Worm (Caenorhabditis elegans) whole organism, L2 larva: Measurements from ENCODE around the gene nhr-93.

Source experiments
- F13H6.1 ChIP-seq: sonication (generic microtip); optimal IDR thresholded peaks from 2 replicates; lab custom pipeline; 2016; ENCODE audit warnings: missing genetic modification characterization, missing compliant biosample characterization
- ZK546.5 ChIP-seq: sonication (generic microtip); optimal IDR thresholded peaks from 2 replicates; lab custom pipeline; 2017; ENCODE audit warnings: missing biosample characterization, missing genetic modification characterization
- ceh-82 ChIP-seq: fragments of 150-350 bp; optimal IDR thresholded peaks from 2 replicates; lab custom pipeline; 2014; ENCODE audit warnings: missing biosample characterization, missing genetic modification characterization
- lsy-2 ChIP-seq, 2 experiments: fragments of 150-350 bp in 1 of 2; sonication (generic microtip) in 1 of 2; optimal IDR thresholded peaks; 2 replicates each; lab custom pipeline; 2014 to 2017; ENCODE audit warnings: missing biosample characterization in 2 of 2, missing genetic modification characterization in 2 of 2
- nhr-237 ChIP-seq: fragments of 150-350 bp; optimal IDR thresholded peaks from 2 replicates; lab custom pipeline; 2014; ENCODE audit warnings: missing biosample characterization, missing genetic modification characterization
- nhr-77 ChIP-seq: fragments of 150-350 bp; optimal IDR thresholded peaks from 2 replicates; lab custom pipeline; 2014; ENCODE audit warnings: missing biosample characterization, missing genetic modification characterization
- sem-4 ChIP-seq: fragments of 150-350 bp; optimal IDR thresholded peaks from 2 replicates; lab custom pipeline; 2014; ENCODE audit warnings: missing biosample characterization, missing genetic modification reagents, missing genetic modification characterization

DNA sequence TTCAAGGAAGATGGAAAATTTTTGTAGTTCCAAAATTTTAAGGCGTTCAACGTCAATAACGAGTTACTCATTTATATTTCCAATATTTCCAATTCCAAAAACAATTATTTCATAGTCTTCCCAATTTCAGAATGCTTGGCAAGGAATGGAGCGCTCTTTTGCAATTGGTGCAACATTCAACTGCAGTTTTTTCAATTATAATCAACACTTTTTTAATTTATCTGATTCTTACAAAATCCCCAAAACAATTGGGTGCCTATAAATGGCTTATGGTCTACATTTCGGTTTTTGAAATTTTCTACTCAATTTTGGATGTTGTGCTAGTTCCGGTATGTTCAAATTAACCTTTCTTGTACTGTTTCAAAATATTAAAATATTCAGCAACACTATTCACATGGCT, 30.5 kb downstream of the nhr-93 start, which contains the start of gene str-225:
- no peak for TF ChIP-seq sem-4 (tag; lab: Kevin White, UChicago)
- TF ChIP-seq F13H6.1: no peak
- TF ChIP-seq ceh-82 (tag; lab: Kevin White, UChicago): no peak
- TF ChIP-seq nhr-237 (tag; lab: Kevin White, UChicago): no peak
- no peak for TF ChIP-seq ZK546.5 (tag; lab: Kevin White, UChicago)
- no peak for TF ChIP-seq nhr-77 (tag; lab: Kevin White, UChicago)
- no peak for TF ChIP-seq lsy-2 (tag; optimal IDR thresholded peaks at IDR 0.05; lab: Kevin White, UChicago)
